Fruit fly (Drosophila melanogaster): ENCODE measurements around the gene CG18787.

The CG18787 gene

DNA sequence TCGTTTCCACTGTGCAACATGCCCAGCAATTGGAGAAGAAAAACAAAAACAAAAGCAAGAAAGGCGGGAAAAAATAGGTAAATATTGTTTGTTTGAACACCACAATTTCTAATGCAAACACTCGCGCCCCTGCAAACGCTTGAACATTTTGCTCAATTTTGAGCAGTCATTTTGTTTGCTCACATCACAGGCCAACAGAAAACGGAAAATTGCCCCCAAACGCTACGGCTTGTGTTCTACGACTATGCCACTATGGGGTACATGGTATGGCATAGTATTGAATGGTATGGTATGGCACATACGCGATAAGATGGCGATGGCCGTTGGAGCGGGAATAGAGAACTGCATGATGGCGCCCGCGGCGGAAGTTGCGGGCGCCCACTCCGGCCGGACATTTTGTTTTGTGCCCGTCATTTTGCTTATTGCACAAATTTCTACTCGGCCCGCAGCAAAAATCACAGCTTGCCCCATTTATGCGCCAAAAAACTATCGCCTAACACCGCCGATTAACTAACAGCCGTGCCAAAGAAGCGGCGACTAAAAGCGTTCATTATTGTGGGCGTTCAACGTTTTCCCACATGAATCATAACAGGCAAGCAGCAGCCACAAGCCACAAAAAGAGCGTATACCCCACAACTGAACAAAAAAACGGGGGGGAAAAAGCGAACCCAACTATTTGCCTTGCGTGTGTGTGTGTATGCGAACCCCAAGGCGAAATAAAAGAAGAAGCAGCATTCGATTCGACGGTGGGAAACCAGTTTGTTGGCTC lies 5.3 kb upstream of the CG18787 start (continued):
- TF ChIP-seq Abd-B (GFP tag; optimal IDR thresholded peaks at IDR 0.05) (no peak), CG7556 (GFP tag; optimal IDR thresholded peaks at IDR 0.05) (peak; percentile 73), pan (optimal IDR thresholded peaks at IDR 0.05) (no peak), pan (GFP tag; optimal IDR thresholded peaks at IDR 0.05 in 1 of 2, IDR thresholded peaks at IDR 0.05 in 1 of 2) (no peak), dimm (GFP tag; IDR thresholded peaks at IDR 0.05) (no peak), HHEX (GFP tag; optimal IDR thresholded peaks at IDR 0.05) (peak; percentile 79), tin (GFP tag; optimal IDR thresholded peaks at IDR 0.05) (peak; percentile 25), Hey (tag; optimal IDR thresholded peaks at IDR 0.05) (peak; percentile 75), Ets97D (GFP tag; optimal IDR thresholded peaks at IDR 0.05) (peak; percentile 32), sug (tag; optimal IDR thresholded peaks at IDR 0.05) (peak; percentile 85), CG10959 (GFP tag; IDR thresholded peaks at IDR 0.05) (no peak), HLH54F (GFP tag; optimal IDR thresholded peaks at IDR 0.05) (no peak), ATbp (GFP tag; optimal IDR thresholded peaks at IDR 0.05) (peak; percentile 96), CG2889 (GFP tag; IDR thresholded peaks at IDR 0.05) (no peak), Mad (GFP tag; optimal IDR thresholded peaks at IDR 0.05) (peak; percentile 31), CG12659 (GFP tag; optimal IDR thresholded peaks at IDR 0.05) (peak; percentile 77), Jarid2 (GFP tag; optimal IDR thresholded peaks at IDR 0.05) (peak; percentile 56), CG10366 (GFP tag; IDR thresholded peaks at IDR 0.05) (no peak), CG1024 (GFP tag; IDR thresholded peaks at IDR 0.05) (no peak), da (GFP tag; optimal IDR thresholded peaks at IDR 0.05) (no peak), Doc2 (GFP tag; IDR thresholded peaks at IDR 0.05) (no peak), Asciz (GFP tag; optimal IDR thresholded peaks at IDR 0.05) (peak; percentile 85), zf30C (GFP tag; optimal IDR thresholded peaks at IDR 0.05) (no peak), odd (GFP tag; optimal IDR thresholded peaks at IDR 0.05) (peak; percentile 89), CG3726 (GFP tag; IDR thresholded peaks at IDR 0.05) (no peak), CG6683 (GFP tag; optimal IDR thresholded peaks at IDR 0.05) (peak; percentile 69), CG18476 (GFP tag; optimal IDR thresholded peaks at IDR 0.05) (no peak), crp (GFP tag; optimal IDR thresholded peaks at IDR 0.05) (peak in 1 of 2 experiments; percentile 6), sqz (GFP tag; optimal IDR thresholded peaks at IDR 0.05) (peak; percentile 72), CoRest (tag; optimal IDR thresholded peaks at IDR 0.05) (peak; percentile 50), NC2β (GFP tag; optimal IDR thresholded peaks at IDR 0.05) (peak; percentile 70), CG6272 (GFP tag; IDR thresholded peaks at IDR 0.05) (no peak), tna (GFP tag; IDR thresholded peaks at IDR 0.05; ENCODE audit: partially characterized antibody) (no peak), pzg (GFP tag; optimal IDR thresholded peaks at IDR 0.05) (no peak), Lim3 (GFP tag; IDR thresholded peaks at IDR 0.05) (no peak), Six4 (GFP tag; optimal IDR thresholded peaks at IDR 0.05) (peak; percentile 47), en (GFP tag; optimal IDR thresholded peaks at IDR 0.05) (peak; percentile 30), Dref (GFP tag; IDR thresholded peaks at IDR 0.05) (no peak), ttk (GFP tag; IDR thresholded peaks at IDR 0.05) (no peak), CG9876 (GFP tag; optimal IDR thresholded peaks at IDR 0.05) (peak; percentile 21), ab (GFP tag; optimal IDR thresholded peaks at IDR 0.05) (no peak), otp (GFP tag; IDR thresholded peaks at IDR 0.05) (no peak), esg (GFP tag; conservative IDR thresholded peaks at IDR 0.05) (no peak), peb (GFP tag; IDR thresholded peaks at IDR 0.05) (no peak), CG13123 (GFP tag; optimal IDR thresholded peaks at IDR 0.05) (peak; percentile 76), toy (GFP tag; IDR thresholded peaks at IDR 0.05) (no peak), CG8478 (optimal IDR thresholded peaks at IDR 0.05) (no peak), CG4360 (GFP tag; IDR thresholded peaks at IDR 0.05) (no peak), dysf (GFP tag; IDR thresholded peaks at IDR 0.05) (no peak), CG11504 (tag; optimal IDR thresholded peaks at IDR 0.05) (peak; percentile 72), CG15011 (GFP tag; optimal IDR thresholded peaks at IDR 0.05) (peak; percentile 55)

Measured in whole organism, embryonic.